Fruit fly (Drosophila melanogaster) whole organism, adult: ENCODE results near the gene BtbVII.

Experiments used
- CG11617 ChIP-seq: fragments of 200-800 bp; sonication (Bioruptor generic); optimal IDR thresholded peaks from 2 replicates; lab custom pipeline; 2017; ENCODE audit warnings: mild to moderate bottlenecking, missing biosample characterization, missing genetic modification reagents, missing genetic modification characterization
- CG12768 ChIP-seq: fragments of 200-800 bp; sonication (Bioruptor generic); optimal IDR thresholded peaks from 2 replicates; lab custom pipeline; 2017; ENCODE audit warnings: missing biosample characterization, missing genetic modification characterization, mild to moderate bottlenecking, moderate library complexity, missing genetic modification reagents
- CG14711 ChIP-seq: fragments of 200-800 bp; sonication (Bioruptor generic); optimal IDR thresholded peaks from 2 replicates; lab custom pipeline; 2018; ENCODE audit warnings: missing biosample characterization, mild to moderate bottlenecking, missing genetic modification characterization, moderate library complexity
- CG1620 ChIP-seq: fragments of 200-800 bp; sonication (Bioruptor generic); optimal IDR thresholded peaks from 2 replicates; lab custom pipeline; 2016; ENCODE audit warnings: missing biosample characterization, missing genetic modification characterization
- CG33017 ChIP-seq: fragments of 200-800 bp; sonication (Bioruptor generic); optimal IDR thresholded peaks from 2 replicates; lab custom pipeline; 2018; ENCODE audit warnings: missing biosample characterization, mild to moderate bottlenecking, missing genetic modification characterization, moderate library complexity
- CG5204 ChIP-seq: fragments of 200-800 bp; sonication (Bioruptor generic); optimal IDR thresholded peaks from 2 replicates; lab custom pipeline; 2016; ENCODE audit warnings: missing biosample characterization, missing genetic modification characterization
- CG7045 ChIP-seq: fragments of 200-800 bp; sonication (Bioruptor generic); optimal IDR thresholded peaks from 2 replicates; lab custom pipeline; 2017; ENCODE audit warnings: missing biosample characterization, mild to moderate bottlenecking, missing genetic modification characterization
- CG7101 ChIP-seq: fragments of 200-800 bp; sonication (Bioruptor generic); optimal IDR thresholded peaks from 2 replicates; lab custom pipeline; 2018; ENCODE audit warnings: missing biosample characterization, mild to moderate bottlenecking, missing genetic modification characterization, moderate library complexity
- Clk ChIP-seq: fragments of 200-800 bp; sonication (Bioruptor generic); optimal IDR thresholded peaks from 2 replicates; lab custom pipeline; 2017; ENCODE audit warnings: missing biosample characterization, missing genetic modification characterization
- Crg-1 ChIP-seq: fragments of 200-800 bp; sonication (Bioruptor generic); optimal IDR thresholded peaks from 2 replicates; lab custom pipeline; 2016; ENCODE audit warnings: missing biosample characterization, missing genetic modification characterization
- Hr96 ChIP-seq: fragments of 200-800 bp; sonication (Bioruptor generic); optimal IDR thresholded peaks from 2 replicates; lab custom pipeline; 2016; ENCODE audit warnings: missing biosample characterization, missing genetic modification characterization
- Mnt ChIP-seq: fragments of 200-800 bp; sonication (Bioruptor generic); optimal IDR thresholded peaks from 2 replicates; lab custom pipeline; 2016; ENCODE audit warnings: missing biosample characterization, mild to moderate bottlenecking, missing genetic modification characterization
- bab1 ChIP-seq: fragments of 200-800 bp; sonication (Bioruptor generic); optimal IDR thresholded peaks from 3 replicates; lab custom pipeline; 2019; ENCODE audit warnings: missing biosample characterization, mild to moderate bottlenecking, missing genetic modification characterization, moderate library complexity
- cic ChIP-seq: fragments of 200-800 bp; sonication (Bioruptor generic); optimal IDR thresholded peaks from 2 replicates; lab custom pipeline; 2017; ENCODE audit warnings: missing biosample characterization, mild to moderate bottlenecking, missing genetic modification characterization, moderate library complexity
- cnc ChIP-seq, 2 experiments: fragments of >200 bp; optimal IDR thresholded peaks; 2 replicates each; lab custom pipeline; 2017
- kay ChIP-seq: fragments of 200-800 bp; sonication (Bioruptor generic); peaks from one replicate; lab custom pipeline; 2016; ENCODE audit warnings: missing biosample characterization, missing genetic modification characterization, borderline replicate concordance
- ovo ChIP-seq: fragments of 200-800 bp; sonication (Bioruptor generic); optimal IDR thresholded peaks from 2 replicates; lab custom pipeline; 2016; ENCODE audit warnings: missing biosample characterization, missing genetic modification characterization
- pad ChIP-seq: fragments of 200-800 bp; sonication (Bioruptor generic); optimal IDR thresholded peaks from 3 replicates; lab custom pipeline; 2017; ENCODE audit warnings: missing biosample characterization, missing genetic modification characterization, mild to moderate bottlenecking, moderate library complexity, missing genetic modification reagents
- tj ChIP-seq: fragments of 200-800 bp; sonication (Bioruptor generic); optimal IDR thresholded peaks from 3 replicates; lab custom pipeline; 2017; ENCODE audit warnings: missing biosample characterization, mild to moderate bottlenecking, missing genetic modification characterization, moderate library complexity
- toe ChIP-seq: fragments of 200-800 bp; sonication (Bioruptor generic); optimal IDR thresholded peaks from 2 replicates; lab custom pipeline; 2016; ENCODE audit warnings: missing biosample characterization, missing genetic modification characterization

Gene BtbVII

DNA sequence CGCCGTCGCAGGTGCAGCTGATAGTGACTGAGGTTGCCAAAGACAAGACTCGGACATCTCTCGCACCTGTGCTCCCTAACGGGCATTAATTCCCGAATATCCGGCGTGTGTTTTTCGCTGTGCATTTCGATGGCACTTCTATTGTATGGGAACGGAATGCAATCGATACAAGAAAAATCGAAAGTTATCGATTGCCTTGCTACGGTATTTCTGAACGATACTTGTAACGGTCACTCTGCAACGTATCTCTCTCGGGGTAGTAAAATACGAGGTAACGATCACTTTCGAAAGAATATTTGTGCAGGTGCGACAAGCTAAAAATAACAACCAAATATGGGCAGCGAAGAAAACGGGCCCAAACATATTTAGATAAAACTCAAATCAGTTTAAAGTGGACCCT lies 16.5 kb downstream of the BtbVII start, which contains the start of gene CG32280:
Gene CG32280, plus strand, starts transcription at position 231 of the 400 bp plus-strand sequence.
- TF ChIP-seq bab1 (GFP tag; lab: Kevin White, UChicago) (peak; percentile 60), CG11617 (GFP tag; lab: Kevin White, UChicago) (peak; percentile 19), CG7045 (GFP tag; lab: Kevin White, UChicago) (no peak), cic (GFP tag; lab: Kevin White, UChicago) (peak; percentile 17), pad (GFP tag; lab: Kevin White, UChicago) (no peak), Clk (GFP tag; lab: Kevin White, UChicago) (no peak), Mnt (GFP tag; lab: Kevin White, UChicago) (peak; percentile 30), ovo (GFP tag; lab: Kevin White, UChicago) (peak; percentile 39), CG7101 (tag; lab: Kevin White, UChicago) (peak; percentile 10), Crg-1 (GFP tag; lab: Kevin White, UChicago) (peak; percentile 57)

- peak; percentile 1 for TF ChIP-seq CG11617 (GFP tag; lab: Kevin White, UChicago)
- no peak for TF ChIP-seq bab1 (GFP tag; lab: Kevin White, UChicago)
- TF ChIP-seq CG14711 (tag; lab: Kevin White, UChicago), result no peak
Observed at dm6 chr3L:3165399-3165798, 17.0 kb downstream of the BtbVII start.

- TF ChIP-seq CG12768 (GFP tag; lab: Kevin White, UChicago), result peak; percentile 14
- TF ChIP-seq kay (GFP tag; lab: Kevin White, UChicago), result no peak
Observed at dm6 chr3L:3166200-3166695, 17.8 kb downstream of the BtbVII start, which contains the start of gene Asciz. Gene Asciz, minus strand, starts transcription at chr3L:3166250.

dm6 chr3L:3169107-3169506 lies 20.7 kb downstream of the BtbVII start, which contains the start of the genes CG32278 and CG32281:
Gene CG32278, plus strand, starts transcription at chr3L:3169286.
Gene CG32281, plus strand, starts transcription at chr3L:3169375.
- TF ChIP-seq Mnt (GFP tag; lab: Kevin White, UChicago) (peak; percentile 28), cic (GFP tag; lab: Kevin White, UChicago) (no peak)

dm6 chr3L:3172445-3172844 lies 24.0 kb downstream of the BtbVII start, which contains the start of gene CG14963:
Gene CG14963, minus strand, starts transcription at chr3L:3172545.
- TF ChIP-seq CG5204 (GFP tag; lab: Kevin White, UChicago) (no peak), pad (GFP tag; lab: Kevin White, UChicago) (no peak), Clk (GFP tag; lab: Kevin White, UChicago) (no peak), CG12768 (GFP tag; lab: Kevin White, UChicago) (no peak), Hr96 (GFP tag; lab: Kevin White, UChicago) (no peak), CG7101 (tag; lab: Kevin White, UChicago) (no peak), tj (GFP tag; lab: Kevin White, UChicago) (no peak), CG7045 (GFP tag; lab: Kevin White, UChicago) (no peak), cic (GFP tag; lab: Kevin White, UChicago) (no peak), CG33017 (tag; lab: Kevin White, UChicago) (no peak), CG1620 (GFP tag; lab: Kevin White, UChicago) (no peak), toe (GFP tag; lab: Kevin White, UChicago) (no peak), bab1 (GFP tag; lab: Kevin White, UChicago) (no peak), kay (GFP tag; lab: Kevin White, UChicago) (no peak)

dm6 chr3L:3177872-3178271 lies 29.4 kb downstream of the BtbVII start:
- TF ChIP-seq cic (GFP tag; lab: Kevin White, UChicago) (no peak), bab1 (GFP tag; lab: Kevin White, UChicago) (no peak), kay (GFP tag; lab: Kevin White, UChicago) (no peak), CG7045 (GFP tag; lab: Kevin White, UChicago) (no peak), Clk (GFP tag; lab: Kevin White, UChicago) (no peak), Hr96 (GFP tag; lab: Kevin White, UChicago) (no peak), CG14711 (tag; lab: Kevin White, UChicago) (no peak), ovo (GFP tag; lab: Kevin White, UChicago) (no peak), CG11617 (GFP tag; lab: Kevin White, UChicago) (no peak), CG5204 (GFP tag; lab: Kevin White, UChicago) (no peak), CG7101 (tag; lab: Kevin White, UChicago) (no peak), CG12768 (GFP tag; lab: Kevin White, UChicago) (no peak), Crg-1 (GFP tag; lab: Kevin White, UChicago) (no peak), CG1620 (GFP tag; lab: Kevin White, UChicago) (no peak), Mnt (GFP tag; lab: Kevin White, UChicago) (no peak), cnc (optimal IDR thresholded peaks at IDR 0.05; lab: Kevin White, UChicago) (no peak), tj (GFP tag; lab: Kevin White, UChicago) (no peak)
